Worm (Caenorhabditis elegans) whole organism, L1 larva: Measurements from ENCODE around the gene gur-5.

Source experiments
- alr-1 ChIP-seq: fragments of 200-800 bp; sonication (Bioruptor generic); optimal IDR thresholded peaks from 2 replicates; lab custom pipeline; 2018; ENCODE audit warnings: borderline replicate concordance, mild to moderate bottlenecking, missing genetic modification characterization, missing compliant biosample characterization
- aly-2 ChIP-seq: fragments of 150-350 bp; optimal IDR thresholded peaks from 2 replicates; lab custom pipeline; 2014; ENCODE audit warnings: missing biosample characterization, missing genetic modification characterization
- ama-1 ChIP-seq: fragments of 150-350 bp; optimal IDR thresholded peaks from 2 replicates; lab custom pipeline; 2014
- lin-13 ChIP-seq: fragments of 150-350 bp; optimal IDR thresholded peaks from 2 replicates; lab custom pipeline; 2014; ENCODE audit warnings: missing biosample characterization, missing genetic modification reagents, missing genetic modification characterization
- snu-23 ChIP-seq: sonication (generic microtip); optimal IDR thresholded peaks from 2 replicates; lab custom pipeline; 2016; ENCODE audit warnings: missing genetic modification characterization, missing compliant biosample characterization

DNA sequence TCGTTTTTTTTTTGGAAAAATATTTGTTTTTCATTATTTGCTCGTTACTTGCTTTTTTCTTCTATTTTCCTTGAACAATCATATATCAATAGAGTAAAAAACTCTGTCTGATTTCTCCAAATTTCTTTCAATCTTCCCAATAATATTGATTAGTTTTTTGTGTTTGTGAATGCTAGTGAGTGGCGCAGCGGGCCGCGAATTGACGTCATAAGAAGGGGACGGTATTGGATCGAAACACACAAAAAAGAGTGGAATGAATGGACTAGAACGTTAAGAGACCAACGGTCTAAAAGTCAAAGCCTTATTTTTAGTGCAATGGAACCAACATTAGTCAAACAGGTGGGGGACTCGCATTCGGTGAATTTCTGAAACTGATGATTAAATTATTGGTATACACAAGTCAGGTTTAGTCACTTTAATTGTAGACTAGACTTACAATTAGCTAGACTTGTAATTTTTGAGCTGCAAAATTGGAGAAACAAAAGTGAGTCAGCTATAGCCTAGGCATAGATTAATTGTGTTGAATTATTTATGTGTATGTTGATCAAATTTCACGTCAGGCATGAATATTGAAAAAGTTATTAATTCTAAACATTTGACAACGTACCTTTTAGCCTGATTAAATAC lies 46.7 kb downstream of the gur-5 start:
- no peak for TF ChIP-seq ama-1 (lab: Kevin White, UChicago)
- TF ChIP-seq lin-13 (GFP tag; lab: Kevin White, UChicago): no peak
- no peak for TF ChIP-seq aly-2 (tag; lab: Kevin White, UChicago)
- TF ChIP-seq alr-1: no peak
- no peak for TF ChIP-seq snu-23 (GFP tag; lab: Kevin White, UChicago)
